Worm (Caenorhabditis elegans): ENCODE data around the gene T08G5.2.
A peak's percentile ranks its signal among the peaks of the same experiment; 100 is the strongest.

Gene T08G5.2

ce11 chrV:14012002-14012554 lies 14.0 kb downstream of the T08G5.2 start, which contains the start of the genes ddx-17 and aip-1 (continued):
- TF ChIP-seq dpl-1 (GFP tag; optimal IDR thresholded peaks at IDR 0.05) (peak; percentile 64 to 82 (median 78)), nhr-71 (tag; optimal IDR thresholded peaks at IDR 0.05) (peak; percentile 86), ceh-63 (GFP tag; optimal IDR thresholded peaks at IDR 0.05) (no peak), C04F5.9 (tag; optimal IDR thresholded peaks at IDR 0.05) (peak; percentile 18), fos-1 (tag; optimal IDR thresholded peaks at IDR 0.05) (peak; percentile 38), nhr-20 (tag; optimal IDR thresholded peaks at IDR 0.05) (peak; percentile 68), ceh-88 (GFP tag; IDR thresholded peaks at IDR 0.05) (no peak), C16A3.4 (tag; optimal IDR thresholded peaks at IDR 0.05) (peak; percentile 78), hlh-17 (GFP tag; optimal IDR thresholded peaks at IDR 0.05; ENCODE audit: borderline replicate concordance) (no peak), elt-3 (tag; optimal IDR thresholded peaks at IDR 0.05) (peak in 1 of 6 experiments; percentile 49), xbp-1 (tag; optimal IDR thresholded peaks at IDR 0.05) (peak; percentile 60), ceh-8 (GFP tag; optimal IDR thresholded peaks at IDR 0.05) (no peak), ets-5 (GFP tag; IDR thresholded peaks at IDR 0.05) (no peak), jun-1 (tag; optimal IDR thresholded peaks at IDR 0.05) (peak; percentile 61), lin-14 (GFP tag; optimal IDR thresholded peaks at IDR 0.05) (peak; percentile 83), Y116A8C.19 (tag; optimal IDR thresholded peaks at IDR 0.05; ENCODE audit: borderline replicate concordance) (no peak), C34B4.2 (tag; optimal IDR thresholded peaks at IDR 0.05) (no peak), isw-1 (GFP tag; IDR thresholded peaks at IDR 0.05) (peak; percentile 72)

DNA sequence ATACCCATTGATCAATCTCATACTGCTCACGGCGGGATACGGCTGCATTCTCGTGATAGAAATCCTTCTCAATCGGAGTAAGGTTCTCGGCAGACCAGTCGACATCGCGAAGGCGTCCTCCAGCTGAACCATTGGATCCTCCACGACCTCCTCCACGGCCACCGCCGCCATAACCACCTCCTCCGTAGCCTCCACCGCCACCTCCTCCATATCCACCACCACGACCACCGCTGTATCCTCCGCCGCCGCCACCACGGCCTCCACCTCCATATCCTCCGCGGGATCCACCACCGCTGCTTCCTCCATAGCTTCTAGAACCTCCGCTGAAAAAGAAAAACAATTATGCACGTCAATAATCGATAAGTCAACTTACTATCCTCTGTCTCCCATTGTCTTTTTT lies 14.7 kb downstream of the T08G5.2 start:
- TF ChIP-seq xbp-1 (tag; optimal IDR thresholded peaks at IDR 0.05) (no peak), grh-1 (GFP tag; IDR thresholded peaks at IDR 0.05) (no peak), ceh-8 (GFP tag; optimal IDR thresholded peaks at IDR 0.05) (peak; percentile 39), nhr-237 (tag; optimal IDR thresholded peaks at IDR 0.05) (no peak), dpl-1 (GFP tag; optimal IDR thresholded peaks at IDR 0.05) (no peak), F16B12.6 (tag; optimal IDR thresholded peaks at IDR 0.05) (no peak), isw-1 (GFP tag; IDR thresholded peaks at IDR 0.05) (no peak), ets-5 (GFP tag; IDR thresholded peaks at IDR 0.05) (0 out of 2 replicates have a peak, but pooled peaks have one; percentile 77), nhr-11 (tag; optimal IDR thresholded peaks at IDR 0.05) (no peak)

- TF ChIP-seq alr-1 (tag; optimal IDR thresholded peaks at IDR 0.05; ENCODE audit: borderline replicate concordance) (peak; percentile 97), lir-3 (tag; optimal IDR thresholded peaks at IDR 0.05; ENCODE audit: poor library complexity) (no peak)
These were observed 16.1 kb downstream of the T08G5.2 start for ce11 chrV:14010021-14010420.

DNA sequence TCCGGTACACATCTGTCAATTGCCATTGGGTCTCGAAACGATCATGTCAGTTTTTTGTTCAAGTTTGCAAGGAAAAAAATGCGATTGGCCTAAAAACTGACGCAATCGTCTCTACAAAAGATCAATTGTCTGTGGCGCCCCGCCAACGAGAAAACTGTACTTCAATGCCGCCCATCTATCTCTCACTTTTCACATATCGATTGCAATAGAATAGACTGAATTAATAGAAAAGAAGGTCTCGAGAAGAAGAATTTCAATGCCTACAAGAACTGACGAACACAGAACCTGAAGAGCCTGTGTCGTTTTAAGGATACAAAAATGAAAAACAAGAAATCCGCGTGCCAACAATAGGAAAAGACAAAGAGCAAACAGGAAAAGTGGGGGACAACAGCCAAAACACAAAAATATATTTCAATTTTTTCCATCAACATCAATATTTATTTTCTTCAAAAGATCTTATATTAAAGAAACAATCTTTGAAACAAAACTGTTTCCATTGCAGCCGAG lies 17.7 kb downstream of the T08G5.2 start:
- TF ChIP-seq lin-13 (GFP tag; optimal IDR thresholded peaks at IDR 0.05) (peak; percentile 17), lsy-2 (tag; optimal IDR thresholded peaks at IDR 0.05) (peak; percentile 7 to 33), nhr-20 (tag; optimal IDR thresholded peaks at IDR 0.05) (peak; percentile 33), snu-23 (GFP tag; optimal IDR thresholded peaks at IDR 0.05) (peak; percentile 30), lin-14 (GFP tag; optimal IDR thresholded peaks at IDR 0.05) (peak; percentile 42), mep-1 (tag; optimal IDR thresholded peaks at IDR 0.05) (peak; percentile 41), nhr-71 (tag; optimal IDR thresholded peaks at IDR 0.05) (peak; percentile 39), nhr-90 (tag; optimal IDR thresholded peaks at IDR 0.05; ENCODE audit: poor library complexity) (peak; percentile 20), efl-1 (optimal IDR thresholded peaks at IDR 0.05) (peak; percentile 4 to 9), efl-1 (GFP tag; optimal IDR thresholded peaks at IDR 0.05 in 1 of 2) (peak in 1 of 2 experiments; percentile 54), egl-27 (tag; optimal IDR thresholded peaks at IDR 0.05) (no peak), nhr-84 (tag; optimal IDR thresholded peaks at IDR 0.05) (no peak), mab-9 (GFP tag; IDR thresholded peaks at IDR 0.05) (peak; percentile 36; the same call in 1 of the 2 replicates), lin-35 (GFP tag; optimal IDR thresholded peaks at IDR 0.05) (peak in 1 of 2 experiments; percentile 13), blmp-1 (tag; optimal IDR thresholded peaks at IDR 0.05) (peak; percentile 34), efl-3 (GFP tag; optimal IDR thresholded peaks at IDR 0.05) (no peak), nhr-77 (tag; optimal IDR thresholded peaks at IDR 0.05) (peak; percentile 5), lin-15B (tag; optimal IDR thresholded peaks at IDR 0.05) (no peak)

Measured in whole organism, L1 larva.